Fruit fly (Drosophila melanogaster) whole organism, embryonic: Measurements from ENCODE around the gene CG42759.

ENCODE experiments used
- Atf6 ChIP-seq: fragments of 200-800 bp; sonication (Bioruptor generic); IDR thresholded peaks from 2 replicates; pipeline ENCODE4 v1.3.6; 2022; ENCODE audit warnings: missing biosample characterization, missing genetic modification characterization
- B-H1 ChIP-seq: fragments of 200-800 bp; sonication (Bioruptor generic); IDR thresholded peaks from 3 replicates; pipeline ENCODE4 v1.3.6; 2022; ENCODE audit warnings: missing biosample characterization, missing genetic modification characterization
- BtbVII ChIP-seq: fragments of 200-800 bp; sonication (Bioruptor generic); optimal IDR thresholded peaks from 3 replicates; lab custom pipeline; 2017; ENCODE audit warnings: missing biosample characterization, mild to moderate bottlenecking, missing genetic modification characterization
- CG11504 ChIP-seq: fragments of 200-800 bp; sonication (Bioruptor generic); optimal IDR thresholded peaks from 3 replicates; lab custom pipeline; 2019; ENCODE audit warnings: missing biosample characterization, mild to moderate bottlenecking, missing genetic modification characterization, moderate library complexity
- CG12219 ChIP-seq: fragments of 200-800 bp; sonication (Bioruptor generic); optimal IDR thresholded peaks from 3 replicates; lab custom pipeline; 2018; ENCODE audit warnings: missing biosample characterization, mild to moderate bottlenecking, missing genetic modification characterization
- CG12942 ChIP-seq: fragments of 200-800 bp; sonication (Bioruptor generic); optimal IDR thresholded peaks from 3 replicates; lab custom pipeline; 2016; ENCODE audit warnings: missing biosample characterization, missing genetic modification characterization
- CG13424 ChIP-seq: fragments of 200-800 bp; sonication (Bioruptor generic); optimal IDR thresholded peaks from 2 replicates; lab custom pipeline; 2019; ENCODE audit warnings: missing biosample characterization, mild to moderate bottlenecking, missing genetic modification characterization, moderate library complexity
- CG2129 ChIP-seq: fragments of 200-800 bp; sonication (Bioruptor generic); IDR thresholded peaks from 2 replicates; pipeline ENCODE4 v1.3.6; 2022; ENCODE audit warnings: missing biosample characterization, missing genetic modification characterization; ENCODE audit not compliant: partially characterized antibody
- CG2678 ChIP-seq: fragments of 200-800 bp; sonication (Bioruptor generic); optimal IDR thresholded peaks from 3 replicates; lab custom pipeline; 2019; ENCODE audit warnings: missing biosample characterization, mild to moderate bottlenecking, missing genetic modification characterization, moderate library complexity
- CG2712 ChIP-seq: fragments of 200-800 bp; optimal IDR thresholded peaks from 3 replicates; lab custom pipeline; 2019; ENCODE audit warnings: missing biosample characterization, mild to moderate bottlenecking, missing genetic modification characterization, moderate library complexity
- CG32767 ChIP-seq: fragments of 200-800 bp; sonication (Bioruptor generic); IDR thresholded peaks from 2 replicates; pipeline ENCODE4 v1.3.6; 2022; ENCODE audit warnings: missing biosample characterization, missing genetic modification characterization
- CG3407 ChIP-seq: fragments of 200-800 bp; sonication (Bioruptor generic); optimal IDR thresholded peaks from 2 replicates; lab custom pipeline; 2018; ENCODE audit warnings: missing biosample characterization, mild to moderate bottlenecking, missing genetic modification characterization
- CG4404 ChIP-seq: fragments of 200-800 bp; sonication (Bioruptor generic); IDR thresholded peaks from 2 replicates; pipeline ENCODE4 v1.3.6; 2022; ENCODE audit warnings: missing biosample characterization, missing genetic modification characterization
- CG4854 ChIP-seq: fragments of 200-800 bp; sonication (Bioruptor generic); optimal IDR thresholded peaks from 2 replicates; lab custom pipeline; 2016; ENCODE audit warnings: missing biosample characterization, missing genetic modification characterization, inconsistent platforms
- CG6683 ChIP-seq: fragments of 200-800 bp; sonication (Bioruptor generic); optimal IDR thresholded peaks from 2 replicates; lab custom pipeline; 2017; ENCODE audit warnings: missing biosample characterization, mild to moderate bottlenecking, missing genetic modification characterization, missing genetic modification reagents
- CG8290 ChIP-seq, 3 experiments: fragments of 200-800 bp; sonication (Bioruptor generic); optimal IDR thresholded peaks; 2 replicates each; lab custom pipeline; 2016 to 2019; ENCODE audit warnings: missing biosample characterization in 3 of 3, missing genetic modification characterization in 3 of 3, mild to moderate bottlenecking in 2 of 3, moderate library complexity in 1 of 3
- D19B ChIP-seq: fragments of 200-800 bp; sonication (Bioruptor generic); optimal IDR thresholded peaks from 2 replicates; lab custom pipeline; 2017; ENCODE audit warnings: missing biosample characterization, mild to moderate bottlenecking, missing genetic modification characterization
- Eip74EF ChIP-seq, 2 experiments: fragments of 200-800 bp in 1 of 2; fragments of >200 bp in 1 of 2; sonication (Bioruptor generic) in 1 of 2; optimal IDR thresholded peaks; 2 replicates each; lab custom pipeline; 2017 to 2019; ENCODE audit warnings: missing biosample characterization in 2 of 2, missing genetic modification characterization in 2 of 2, mild to moderate bottlenecking in 1 of 2, moderate library complexity in 1 of 2
- Lhr ChIP-seq: fragments of 200-800 bp; sonication (Bioruptor generic); optimal IDR thresholded peaks from 3 replicates; lab custom pipeline; 2017; ENCODE audit warnings: mild to moderate bottlenecking, missing biosample characterization, missing genetic modification reagents, missing genetic modification characterization
- Max ChIP-seq: fragments of 200-800 bp; sonication (Bioruptor generic); optimal IDR thresholded peaks from 2 replicates; lab custom pipeline; 2016; ENCODE audit warnings: missing biosample characterization, mild to moderate bottlenecking, missing genetic modification characterization
- Pdp1 ChIP-seq, 2 experiments: fragments of 200-800 bp; sonication (Bioruptor generic); optimal IDR thresholded peaks; 3 replicates each; lab custom pipeline; 2016; ENCODE audit warnings: missing biosample characterization in 2 of 2, missing genetic modification characterization in 2 of 2, mild to moderate bottlenecking in 1 of 2, moderate library complexity in 1 of 2
- Side ChIP-seq: fragments of 200-800 bp; sonication (Bioruptor generic); optimal IDR thresholded peaks from 2 replicates; lab custom pipeline; 2016; ENCODE audit warnings: missing biosample characterization, missing genetic modification characterization
- al ChIP-seq: fragments of 200-800 bp; sonication (Bioruptor generic); IDR thresholded peaks from 2 replicates; pipeline ENCODE4 v1.3.6; 2022; ENCODE audit warnings: missing biosample characterization, missing genetic modification characterization
- ato ChIP-seq: fragments of 200-800 bp; sonication (Bioruptor generic); IDR thresholded peaks from 2 replicates; pipeline ENCODE4 v1.3.6; 2022; ENCODE audit warnings: missing biosample characterization, missing genetic modification characterization; ENCODE audit not compliant: partially characterized antibody
- cato ChIP-seq: fragments of 200-800 bp; sonication (Bioruptor generic); optimal IDR thresholded peaks from 2 replicates; lab custom pipeline; 2016; ENCODE audit warnings: missing biosample characterization, missing genetic modification characterization, borderline replicate concordance
- cg ChIP-seq: fragments of 200-800 bp; sonication (Bioruptor generic); optimal IDR thresholded peaks from 3 replicates; lab custom pipeline; 2019; ENCODE audit warnings: missing biosample characterization, mild to moderate bottlenecking, missing genetic modification characterization, moderate library complexity
- cwo ChIP-seq: fragments of 200-800 bp; sonication (Bioruptor generic); optimal IDR thresholded peaks from 3 replicates; lab custom pipeline; 2017; ENCODE audit warnings: missing biosample characterization, missing genetic modification characterization, mild to moderate bottlenecking, moderate library complexity, missing genetic modification reagents
- dm ChIP-seq: fragments of 200-800 bp; sonication (Bioruptor generic); optimal IDR thresholded peaks from 3 replicates; lab custom pipeline; 2016; ENCODE audit warnings: missing biosample characterization, missing genetic modification characterization
- dmrt99B ChIP-seq: fragments of 200-800 bp; sonication (Bioruptor generic); optimal IDR thresholded peaks from 2 replicates; lab custom pipeline; 2018; ENCODE audit warnings: missing biosample characterization, mild to moderate bottlenecking, missing genetic modification characterization, moderate library complexity
- dpn ChIP-seq, 2 experiments: fragments of 200-800 bp; sonication (Bioruptor generic); optimal IDR thresholded peaks; 3 replicates each; lab custom pipeline; 2016; ENCODE audit warnings: missing biosample characterization in 2 of 2, missing genetic modification characterization in 2 of 2
- dysf ChIP-seq: fragments of 200-800 bp; sonication (Bioruptor generic); IDR thresholded peaks from 3 replicates; pipeline ENCODE4 v1.3.6; 2022; ENCODE audit warnings: missing biosample characterization, missing genetic modification characterization
- exex ChIP-seq: fragments of 200-800 bp; sonication (Bioruptor generic); optimal IDR thresholded peaks from 4 replicates; lab custom pipeline; 2018; ENCODE audit warnings: missing biosample characterization, mild to moderate bottlenecking, missing genetic modification characterization, moderate library complexity
- gro ChIP-seq: fragments of 200-800 bp; sonication (Bioruptor generic); optimal IDR thresholded peaks from 2 replicates; lab custom pipeline; 2016; ENCODE audit warnings: missing biosample characterization, missing genetic modification characterization
- ham ChIP-seq: fragments of 200-800 bp; sonication (Bioruptor generic); IDR thresholded peaks from 2 replicates; pipeline ENCODE4 v1.3.6; 2022; ENCODE audit warnings: missing biosample characterization, missing genetic modification characterization
- ken ChIP-seq: fragments of 200-800 bp; sonication (Bioruptor generic); IDR thresholded peaks from 3 replicates; pipeline ENCODE4 v1.3.6; 2022; ENCODE audit warnings: missing biosample characterization, missing genetic modification characterization
- lab ChIP-seq: fragments of 200-800 bp; sonication (Bioruptor generic); optimal IDR thresholded peaks from 3 replicates; lab custom pipeline; 2017; ENCODE audit warnings: missing biosample characterization, missing genetic modification characterization, mild to moderate bottlenecking, moderate library complexity, missing genetic modification reagents
- lov ChIP-seq, 2 experiments: fragments of 200-800 bp in 1 of 2; fragments of >200 bp in 1 of 2; sonication (Bioruptor generic) in 1 of 2; IDR thresholded peaks in 1 of 2; optimal IDR thresholded peaks in 1 of 2; 2 replicates in 1 of 2; 3 replicates in 1 of 2; pipeline versions ENCODE4 v1.3.6 to Lab custom; 2017 to 2022; ENCODE audit warnings: missing biosample characterization in 1 of 2, missing genetic modification characterization in 1 of 2
- mam ChIP-seq: fragments of 200-800 bp; sonication (Bioruptor generic); optimal IDR thresholded peaks from 3 replicates; lab custom pipeline; 2016; ENCODE audit warnings: missing biosample characterization, missing genetic modification characterization
- nom ChIP-seq: fragments of 200-800 bp; sonication (Bioruptor generic); optimal IDR thresholded peaks from 2 replicates; lab custom pipeline; 2017; ENCODE audit warnings: missing biosample characterization, missing genetic modification characterization, mild to moderate bottlenecking, moderate library complexity, missing genetic modification reagents
- p53 ChIP-seq: fragments of 200-800 bp; sonication (Bioruptor generic); optimal IDR thresholded peaks from 2 replicates; lab custom pipeline; 2016; ENCODE audit warnings: missing biosample characterization, missing genetic modification characterization
- prd ChIP-seq, 3 experiments: fragments of >200 bp in 2 of 3; fragments of 200-800 bp in 1 of 3; sonication (Bioruptor generic) in 1 of 3; optimal IDR thresholded peaks in 2 of 3; IDR thresholded peaks in 1 of 3; 2 replicates in 2 of 3; 3 replicates in 1 of 3; pipeline versions ENCODE4 v1.3.6 to Lab custom; 2017 to 2022; ENCODE audit warnings: missing biosample characterization in 1 of 3, missing genetic modification characterization in 1 of 3
- sens-2 ChIP-seq: fragments of 200-800 bp; sonication (Bioruptor generic); IDR thresholded peaks from 2 replicates; pipeline ENCODE4 v1.3.6; 2022; ENCODE audit warnings: missing biosample characterization, missing genetic modification characterization
- slp2 ChIP-seq: fragments of 200-800 bp; sonication (Bioruptor generic); optimal IDR thresholded peaks from 2 replicates; lab custom pipeline; 2016; ENCODE audit warnings: missing biosample characterization, missing genetic modification characterization
- tap ChIP-seq: fragments of 200-800 bp; optimal IDR thresholded peaks from 3 replicates; lab custom pipeline; 2019; ENCODE audit warnings: missing biosample characterization, mild to moderate bottlenecking, missing genetic modification characterization, moderate library complexity
- tin ChIP-seq: fragments of 200-800 bp; sonication (Bioruptor generic); optimal IDR thresholded peaks from 3 replicates; lab custom pipeline; 2016; ENCODE audit warnings: missing biosample characterization, missing genetic modification characterization
- ttk ChIP-seq: fragments of 200-800 bp; sonication (Bioruptor generic); IDR thresholded peaks from 2 replicates; pipeline ENCODE4 v2.1.2; 2022; ENCODE audit warnings: missing biosample characterization, missing genetic modification characterization
- tx ChIP-seq: fragments of 200-800 bp; sonication (Bioruptor generic); optimal IDR thresholded peaks from 2 replicates; lab custom pipeline; 2016; ENCODE audit warnings: missing biosample characterization, missing genetic modification characterization
- vfl ChIP-seq: fragments of 200-800 bp; sonication (Bioruptor generic); optimal IDR thresholded peaks from 2 replicates; lab custom pipeline; 2016; ENCODE audit warnings: missing biosample characterization, missing genetic modification characterization
- yki ChIP-seq: fragments of >200 bp; optimal IDR thresholded peaks from 3 replicates; lab custom pipeline; 2018

CG42759 gene

DNA sequence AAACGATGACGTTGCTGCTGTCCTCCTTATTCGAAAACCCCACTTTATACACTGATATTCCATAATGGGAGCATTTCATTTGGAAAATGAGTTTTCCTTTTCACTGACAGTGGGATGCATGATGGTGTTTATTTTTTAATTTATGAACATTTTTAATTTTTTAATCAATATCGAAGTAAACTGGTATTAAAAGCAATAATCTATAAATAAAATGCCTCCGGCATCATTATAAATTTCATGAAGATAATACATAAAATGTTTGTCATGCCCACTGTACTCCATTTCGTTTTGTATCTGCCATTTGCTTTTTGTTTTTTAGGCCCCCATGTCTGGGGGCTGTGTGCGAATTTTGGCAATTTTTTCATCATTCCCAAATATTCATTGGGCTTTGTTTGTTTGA is 12.8 kb upstream of the CG42759 start (continued):
- TF ChIP-seq B-H1 (GFP tag; lab: Robert Waterston, UW) (peak; percentile 38; the same call in 1 of the 3 replicates), CG4404 (GFP tag; lab: Robert Waterston, UW) (no peak), tx (GFP tag; lab: Kevin White, UChicago) (no peak), tin (GFP tag; lab: Kevin White, UChicago) (peak; percentile 34), prd (optimal IDR thresholded peaks at IDR 0.05; lab: Kevin White, UChicago) (no peak), prd (GFP tag; IDR thresholded peaks at IDR 0.05; lab: Robert Waterston, UW) (peak; percentile 67), CG2129 (no peak), lov (optimal IDR thresholded peaks at IDR 0.05; lab: Kevin White, UChicago) (no peak), lov (GFP tag; IDR thresholded peaks at IDR 0.05; lab: Robert Waterston, UW) (no peak), mam (peak; percentile 29), ttk (GFP tag; lab: Robert Waterston, UW) (peak; percentile 61), CG13424 (tag; lab: Kevin White, UChicago) (peak; percentile 61), Pdp1 (GFP tag; optimal IDR thresholded peaks at IDR 0.05; lab: Kevin White, UChicago) (peak; percentile 18 to 46), CG8290 (GFP tag; optimal IDR thresholded peaks at IDR 0.05; lab: Kevin White, UChicago) (no peak), CG8290 (tag; optimal IDR thresholded peaks at IDR 0.05; lab: Kevin White, UChicago) (no peak), BtbVII (GFP tag; lab: Kevin White, UChicago) (peak; percentile 59), al (GFP tag; lab: Robert Waterston, UW) (peak; percentile 51; the same call in 1 of the 2 replicates), gro (peak; percentile 49), CG2712 (peak; percentile 74), CG6683 (peak; percentile 43), CG32767 (GFP tag; lab: Robert Waterston, UW) (peak; percentile 66), vfl (GFP tag; lab: Kevin White, UChicago) (no peak), CG12942 (peak; percentile 24), sens-2 (no peak), tap (peak; percentile 45), Side (GFP tag; lab: Kevin White, UChicago) (no peak), exex (peak; percentile 43), CG3407 (GFP tag; lab: Kevin White, UChicago) (no peak), ham (GFP tag; lab: Robert Waterston, UW) (no peak), CG2678 (tag; lab: Kevin White, UChicago) (peak; percentile 78), yki (lab: Kevin White, UChicago) (no peak), slp2 (GFP tag; lab: Kevin White, UChicago) (no peak), ato (GFP tag; lab: Robert Waterston, UW) (no peak), lab (peak; percentile 86), p53 (GFP tag; lab: Kevin White, UChicago) (no peak), cato (no peak), nom (GFP tag; lab: Kevin White, UChicago) (no peak), Eip74EF (GFP tag; optimal IDR thresholded peaks at IDR 0.05; lab: Kevin White, UChicago) (peak in 1 of 2 experiments; percentile 9), CG4854 (GFP tag; lab: Kevin White, UChicago) (no peak), Atf6 (GFP tag; lab: Robert Waterston, UW) (peak; percentile 74), Lhr (GFP tag; lab: Kevin White, UChicago) (no peak), dm (GFP tag; lab: Kevin White, UChicago) (no peak), dpn (GFP tag; optimal IDR thresholded peaks at IDR 0.05; lab: Kevin White, UChicago) (peak; percentile 44 to 55), Max (GFP tag; lab: Kevin White, UChicago) (peak; percentile 32), D19B (GFP tag; lab: Kevin White, UChicago) (peak; percentile 9), dysf (GFP tag; lab: Robert Waterston, UW) (peak; percentile 70), CG12219 (peak; percentile 21), ken (GFP tag; lab: Robert Waterston, UW) (no peak), dmrt99B (tag; lab: Kevin White, UChicago) (peak; percentile 76), cwo (GFP tag; lab: Kevin White, UChicago) (peak; percentile 64), cg (GFP tag; lab: Kevin White, UChicago) (no peak), CG11504 (peak; percentile 78)
